Worm (Caenorhabditis elegans): ENCODE data around the gene K02E11.6.

Gene K02E11.6

DNA sequence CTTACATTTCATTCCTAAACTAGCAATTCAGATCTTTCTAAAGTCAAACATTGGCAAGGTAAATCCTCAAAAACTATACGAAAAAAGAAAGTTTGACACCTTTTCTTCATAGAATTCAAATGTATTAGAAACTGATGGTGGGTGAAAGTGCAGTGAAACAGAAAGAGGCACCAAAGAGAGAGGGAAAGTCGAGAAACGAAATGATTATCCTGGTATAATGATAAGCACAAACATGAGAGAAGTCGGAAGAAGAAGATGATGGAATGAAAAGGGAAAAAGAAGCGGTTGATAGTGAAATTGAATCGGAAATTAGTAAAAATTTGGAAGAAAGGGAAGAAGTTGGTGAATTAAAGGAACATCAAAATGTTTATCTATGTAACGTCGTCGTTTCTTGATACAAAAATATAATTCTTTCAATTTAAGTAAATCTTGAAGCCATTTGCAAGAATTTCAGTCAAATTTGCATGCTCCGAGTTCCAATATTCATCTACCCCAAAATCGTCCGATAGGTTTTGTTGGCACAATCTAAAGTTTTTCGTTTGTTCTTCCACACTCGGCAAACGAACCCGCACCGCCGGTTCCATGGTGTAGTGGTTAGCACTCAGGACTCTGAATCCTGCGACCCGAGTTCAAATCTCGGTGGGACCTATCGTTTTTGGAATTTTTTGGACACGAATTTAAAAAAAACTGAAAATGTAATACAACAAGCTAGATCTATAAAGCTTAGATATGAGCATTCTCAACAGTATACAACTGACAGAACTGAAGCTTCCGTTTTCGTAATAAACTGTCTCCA, 17.6 kb upstream of the K02E11.6 start:
- no peak for TF ChIP-seq ceh-16 (tag; optimal IDR thresholded peaks at IDR 0.05)
- no peak for TF ChIP-seq ztf-4 (tag; optimal IDR thresholded peaks at IDR 0.05)
- no peak for TF ChIP-seq eor-1 (tag; optimal IDR thresholded peaks at IDR 0.05)
- TF ChIP-seq daf-12 (tag; optimal IDR thresholded peaks at IDR 0.05), result no peak
- TF ChIP-seq nhr-76 (tag; optimal IDR thresholded peaks at IDR 0.05), result no peak
- no peak for TF ChIP-seq nhr-237 (tag; optimal IDR thresholded peaks at IDR 0.05)
- no peak for TF ChIP-seq ceh-28 (tag; optimal IDR thresholded peaks at IDR 0.05)
- TF ChIP-seq pqm-1 (tag; optimal IDR thresholded peaks at IDR 0.05), result no peak
- no peak for TF ChIP-seq elt-1 (tag; optimal IDR thresholded peaks at IDR 0.05)
- no peak for TF ChIP-seq mml-1 (tag; optimal IDR thresholded peaks at IDR 0.05)
- TF ChIP-seq lin-15B (tag; optimal IDR thresholded peaks at IDR 0.05), result no peak
- TF ChIP-seq elt-3 (tag; optimal IDR thresholded peaks at IDR 0.05), result no peak
- no peak for TF ChIP-seq snpc-4 (tag; optimal IDR thresholded peaks at IDR 0.05)
- no peak for TF ChIP-seq ama-1 (optimal IDR thresholded peaks at IDR 0.05)
- TF ChIP-seq nfya-1 (tag; optimal IDR thresholded peaks at IDR 0.05; ENCODE audit: insufficient read depth), result no peak
- no peak for TF ChIP-seq zag-1 (tag; optimal IDR thresholded peaks at IDR 0.05)

DNA sequence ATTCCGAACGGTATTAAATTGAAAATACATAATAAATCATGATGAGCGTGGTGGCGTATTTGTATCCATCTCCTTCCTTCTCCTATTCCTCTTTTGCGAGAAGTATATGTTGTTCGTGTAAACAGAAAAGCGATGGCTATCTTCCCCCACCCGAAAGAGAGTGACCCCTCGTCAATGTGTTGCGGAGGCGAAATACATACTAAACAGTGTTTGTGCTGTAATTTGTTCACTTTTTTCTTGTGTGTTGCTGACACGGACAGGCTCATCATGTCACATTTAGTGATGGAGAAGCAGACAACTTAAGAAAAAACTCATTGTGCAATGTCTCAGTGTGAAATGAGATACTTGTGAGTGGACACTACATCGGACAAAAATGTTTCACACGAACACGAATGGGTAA, 16.9 kb upstream of the K02E11.6 start:
- TF ChIP-seq elt-2 (tag; optimal IDR thresholded peaks at IDR 0.05), result no peak
- TF ChIP-seq ceh-28 (tag; optimal IDR thresholded peaks at IDR 0.05), result no peak
- no peak for TF ChIP-seq ama-1 (optimal IDR thresholded peaks at IDR 0.05)
- no peak for TF ChIP-seq unc-39 (tag; optimal IDR thresholded peaks at IDR 0.05)
- no peak for TF ChIP-seq hmg-11 (tag; optimal IDR thresholded peaks at IDR 0.05)
- no peak for TF ChIP-seq pqm-1 (tag; optimal IDR thresholded peaks at IDR 0.05)
- TF ChIP-seq ZK546.5 (tag; optimal IDR thresholded peaks at IDR 0.05), result no peak
- TF ChIP-seq ceh-9 (tag; optimal IDR thresholded peaks at IDR 0.05), result no peak
- no peak for TF ChIP-seq lin-39 (tag; optimal IDR thresholded peaks at IDR 0.05)
- no peak for TF ChIP-seq nhr-11 (tag; optimal IDR thresholded peaks at IDR 0.05)
- no peak for TF ChIP-seq sea-2 (GFP tag; optimal IDR thresholded peaks at IDR 0.05)
- no peak for TF ChIP-seq fos-1 (tag; optimal IDR thresholded peaks at IDR 0.05)
- TF ChIP-seq R02D3.7 (tag; optimal IDR thresholded peaks at IDR 0.05), result no peak
- TF ChIP-seq zag-1 (tag; optimal IDR thresholded peaks at IDR 0.05), result no peak

DNA sequence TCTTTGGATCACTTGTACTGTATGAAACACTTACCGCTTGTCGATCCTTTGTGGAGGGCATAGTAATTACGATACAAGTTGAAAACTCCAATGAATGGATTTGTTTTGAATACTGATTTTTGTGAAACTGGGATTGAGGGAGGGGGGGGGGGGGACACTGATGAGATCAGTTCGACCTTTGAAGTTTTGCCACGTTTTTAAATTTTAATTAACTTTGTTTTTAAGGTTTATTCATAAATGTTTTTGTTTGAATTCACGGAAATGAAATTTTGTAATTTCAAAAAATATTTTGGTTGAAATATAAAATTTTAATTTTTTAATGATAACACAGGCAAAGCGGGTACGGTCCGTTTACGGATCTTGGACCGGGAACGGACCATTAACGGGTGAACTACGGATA, 12.7 kb upstream of the K02E11.6 start, which contains the start of gene ent-3:
Gene ent-3 (minus strand): TSS at position 101 of the 400 bp plus-strand sequence.
- TF ChIP-seq ZK546.5 (tag; optimal IDR thresholded peaks at IDR 0.05) (no peak), elt-2 (tag; optimal IDR thresholded peaks at IDR 0.05) (no peak), elt-1 (tag; optimal IDR thresholded peaks at IDR 0.05) (no peak), nhr-12 (tag; optimal IDR thresholded peaks at IDR 0.05) (no peak), fkh-10 (GFP tag; optimal IDR thresholded peaks at IDR 0.05) (no peak), nhr-67 (tag; optimal IDR thresholded peaks at IDR 0.05) (no peak), zag-1 (tag; optimal IDR thresholded peaks at IDR 0.05) (no peak), nhr-23 (tag; optimal IDR thresholded peaks at IDR 0.05) (no peak), aly-2 (tag; optimal IDR thresholded peaks at IDR 0.05) (no peak), snpc-4 (tag; optimal IDR thresholded peaks at IDR 0.05) (no peak), sea-2 (GFP tag; optimal IDR thresholded peaks at IDR 0.05) (no peak), R02D3.7 (tag; optimal IDR thresholded peaks at IDR 0.05) (no peak), egl-27 (tag; optimal IDR thresholded peaks at IDR 0.05) (no peak), ztf-4 (tag; optimal IDR thresholded peaks at IDR 0.05) (no peak), egl-5 (tag; optimal IDR thresholded peaks at IDR 0.05) (no peak), ama-1 (optimal IDR thresholded peaks at IDR 0.05) (no peak), ceh-28 (tag; optimal IDR thresholded peaks at IDR 0.05) (no peak), unc-39 (tag; optimal IDR thresholded peaks at IDR 0.05) (no peak)

DNA sequence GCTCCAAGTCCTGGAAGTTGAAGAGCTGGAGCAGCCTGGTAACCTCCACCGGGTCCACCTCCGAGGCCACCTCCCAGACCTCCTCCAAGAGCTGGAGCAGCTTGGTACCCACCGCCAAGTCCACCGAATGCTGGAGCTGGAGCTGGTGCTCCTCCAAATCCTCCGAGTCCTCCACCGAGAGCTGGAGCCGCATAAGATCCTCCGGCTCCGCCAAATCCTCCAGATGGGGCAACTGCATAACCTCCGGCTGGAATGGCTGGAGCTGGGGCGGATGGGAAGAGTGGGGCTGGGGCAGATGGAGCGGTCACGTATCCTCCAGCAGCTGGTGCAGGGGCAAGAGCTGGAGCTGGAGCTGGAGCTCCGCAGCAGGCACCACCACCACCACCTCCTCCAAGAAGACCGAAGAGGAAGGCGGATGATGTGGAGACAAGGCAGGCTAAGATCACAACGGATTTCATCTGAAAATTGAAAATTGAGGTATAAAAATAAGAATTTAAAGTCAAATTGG, 7.9 kb upstream of the K02E11.6 start, which contains the start of gene K02E11.10:
Gene K02E11.10 (minus strand): TSS at position 458 of the 508 bp plus-strand sequence.
- TF ChIP-seq pqm-1 (tag; optimal IDR thresholded peaks at IDR 0.05) (no peak), eor-1 (tag; optimal IDR thresholded peaks at IDR 0.05) (no peak), mml-1 (tag; optimal IDR thresholded peaks at IDR 0.05) (no peak), snpc-4 (tag; optimal IDR thresholded peaks at IDR 0.05) (no peak), skn-1 (tag; optimal IDR thresholded peaks at IDR 0.05) (no peak), lsy-12 (tag; optimal IDR thresholded peaks at IDR 0.05) (no peak), ZK546.5 (tag; optimal IDR thresholded peaks at IDR 0.05) (no peak), nhr-12 (tag; optimal IDR thresholded peaks at IDR 0.05) (no peak), hmg-11 (tag; optimal IDR thresholded peaks at IDR 0.05) (no peak), nhr-28 (tag; optimal IDR thresholded peaks at IDR 0.05) (no peak)
